Fruit fly (Drosophila melanogaster): Measurements from ENCODE around the gene Miro.

- no peak for TF ChIP-seq insv (optimal IDR thresholded peaks at IDR 0.05)
- no peak for TF ChIP-seq Sin3A (optimal IDR thresholded peaks at IDR 0.05)
These were observed 945 bp downstream of the Miro start, which contains the start of gene spas for dm6 chr3R:24037538-24038265.

All from Kc167 (cell line).